Worm (Caenorhabditis elegans) whole organism, L1 larva: ENCODE measurements around the gene T27D12.1.

Experiments used
- ama-1 ChIP-seq: fragments of 150-350 bp; optimal IDR thresholded peaks from 2 replicates; lab custom pipeline; 2014
- efl-1 ChIP-seq, 4 experiments: fragments of 150-350 bp; optimal IDR thresholded peaks in 3 of 4; peaks in 1 of 4; 1 replicate in 1 of 4; 2 replicates in 3 of 4; lab custom pipeline; 2014; ENCODE audit warnings: missing biosample characterization in 2 of 4, missing genetic modification characterization in 2 of 4, missing genetic modification reagents in 2 of 4
- fos-1 ChIP-seq: fragments of 150-350 bp; optimal IDR thresholded peaks from 2 replicates; lab custom pipeline; 2014; ENCODE audit warnings: missing biosample characterization, missing genetic modification characterization
- lin-39 ChIP-seq: fragments of 150-350 bp; optimal IDR thresholded peaks from 2 replicates; lab custom pipeline; 2014; ENCODE audit warnings: missing biosample characterization, missing genetic modification reagents, missing genetic modification characterization
- nhr-237 ChIP-seq: fragments of 150-350 bp; optimal IDR thresholded peaks from 2 replicates; lab custom pipeline; 2014; ENCODE audit warnings: missing biosample characterization, missing genetic modification characterization
- tbx-2 ChIP-seq: sonication (generic microtip); optimal IDR thresholded peaks from 2 replicates; lab custom pipeline; 2016; ENCODE audit warnings: missing genetic modification characterization, missing compliant biosample characterization
- unc-130 ChIP-seq: fragments of 150-350 bp; optimal IDR thresholded peaks from 2 replicates; lab custom pipeline; 2017; ENCODE audit warnings: missing biosample characterization, missing genetic modification characterization, inconsistent platforms
- ztf-11 ChIP-seq, 2 experiments: sonication (generic microtip); optimal IDR thresholded peaks; 2 replicates each; lab custom pipeline; 2016 to 2017; ENCODE audit warnings: missing genetic modification characterization in 2 of 2, missing biosample characterization in 1 of 2, missing compliant biosample characterization in 1 of 2

- TF ChIP-seq ama-1 (lab: Kevin White, UChicago) (no peak), tbx-2 (no peak), fos-1 (no peak), unc-130 (tag; lab: Kevin White, UChicago) (no peak), nhr-237 (no peak), lin-39 (tag; lab: Kevin White, UChicago) (no peak), ztf-11 (tag; optimal IDR thresholded peaks at IDR 0.05; lab: Kevin White, UChicago) (no peak), efl-1 (optimal IDR thresholded peaks at IDR 0.05; lab: Kevin White, UChicago) (no peak), efl-1 (GFP tag; optimal IDR thresholded peaks at IDR 0.05 in 1 of 2; lab: Kevin White, UChicago) (no peak)
Observed at ce11 chrII:11806256-11806655, 36.2 kb upstream of the T27D12.1 start, which contains the start of gene jmjd-1.1.
